Fruit fly (Drosophila melanogaster) whole organism, prepupa: Measurements from ENCODE around the gene IFT54.
A peak's percentile ranks its signal among the peaks of the same experiment; 100 is the strongest.

Source experiments
- Blimp-1 ChIP-seq: fragments of 200-800 bp; sonication (Bioruptor generic); optimal IDR thresholded peaks from 3 replicates; lab custom pipeline; 2017; ENCODE audit warnings: missing biosample characterization, missing genetic modification characterization, mild to moderate bottlenecking, moderate library complexity, missing genetic modification reagents
- CG10631 ChIP-seq: fragments of 200-800 bp; sonication (Bioruptor generic); optimal IDR thresholded peaks from 2 replicates; lab custom pipeline; 2016; ENCODE audit warnings: missing biosample characterization, missing genetic modification characterization
- CG10669 ChIP-seq: fragments of 200-800 bp; sonication (Bioruptor generic); optimal IDR thresholded peaks from 3 replicates; lab custom pipeline; 2018; ENCODE audit warnings: missing biosample characterization, mild to moderate bottlenecking, missing genetic modification characterization, moderate library complexity
- CG11294 ChIP-seq: fragments of 200-800 bp; sonication (Bioruptor generic); IDR thresholded peaks from 2 replicates; pipeline ENCODE4 v1.3.6; 2022; ENCODE audit warnings: missing biosample characterization, missing genetic modification characterization
- CG11762 ChIP-seq: fragments of 200-800 bp; sonication (Bioruptor generic); optimal IDR thresholded peaks from 3 replicates; lab custom pipeline; 2016; ENCODE audit warnings: missing biosample characterization, missing genetic modification characterization; ENCODE audit not compliant: insufficient read depth
- CG11902 ChIP-seq: fragments of 200-800 bp; sonication (Bioruptor generic); optimal IDR thresholded peaks from 3 replicates; lab custom pipeline; 2016; ENCODE audit warnings: missing biosample characterization, missing genetic modification characterization
- CG15336 ChIP-seq: fragments of 200-800 bp; sonication (Bioruptor generic); IDR thresholded peaks from 2 replicates; pipeline ENCODE4 v1.3.6; 2022; ENCODE audit warnings: missing biosample characterization, missing genetic modification characterization
- CG1621 ChIP-seq: fragments of 200-800 bp; sonication (Bioruptor generic); optimal IDR thresholded peaks from 3 replicates; lab custom pipeline; 2018; ENCODE audit warnings: missing biosample characterization, mild to moderate bottlenecking, missing genetic modification characterization
- CG3032 ChIP-seq: fragments of 200-800 bp; optimal IDR thresholded peaks from 2 replicates; lab custom pipeline; 2019; ENCODE audit warnings: missing biosample characterization, mild to moderate bottlenecking, missing genetic modification characterization, moderate library complexity
- CG31627 ChIP-seq: fragments of 200-800 bp; sonication (Bioruptor generic); optimal IDR thresholded peaks from 3 replicates; lab custom pipeline; 2016; ENCODE audit warnings: missing biosample characterization, missing genetic modification characterization
- CG32006 ChIP-seq: fragments of 200-800 bp; sonication (Bioruptor generic); optimal IDR thresholded peaks from 3 replicates; lab custom pipeline; 2017; ENCODE audit warnings: missing biosample characterization, mild to moderate bottlenecking, missing genetic modification characterization
- CG6163 ChIP-seq: fragments of 200-800 bp; sonication (Bioruptor generic); IDR thresholded peaks from 3 replicates; pipeline ENCODE4 v1.3.6; 2022; ENCODE audit warnings: missing biosample characterization, missing genetic modification characterization
- CG6276 ChIP-seq: fragments of 200-800 bp; sonication (Bioruptor generic); optimal IDR thresholded peaks from 2 replicates; lab custom pipeline; 2017; ENCODE audit warnings: missing biosample characterization, mild to moderate bottlenecking, missing genetic modification characterization
- CG6792 ChIP-seq: fragments of 200-800 bp; sonication (Bioruptor generic); optimal IDR thresholded peaks from 3 replicates; lab custom pipeline; 2016; ENCODE audit warnings: missing biosample characterization, missing genetic modification characterization
- CG6808 ChIP-seq: fragments of 200-800 bp; sonication (Bioruptor generic); optimal IDR thresholded peaks from 3 replicates; lab custom pipeline; 2017; ENCODE audit warnings: missing biosample characterization, missing genetic modification characterization, mild to moderate bottlenecking, moderate library complexity, missing genetic modification reagents
- CG6854 ChIP-seq: fragments of 200-800 bp; sonication (Bioruptor generic); optimal IDR thresholded peaks from 2 replicates; lab custom pipeline; 2017; ENCODE audit warnings: missing biosample characterization, mild to moderate bottlenecking, missing genetic modification characterization
- CG7368 ChIP-seq: fragments of 200-800 bp; sonication (Bioruptor generic); optimal IDR thresholded peaks from 3 replicates; lab custom pipeline; 2016; ENCODE audit warnings: missing biosample characterization, missing genetic modification characterization
- CG8119 ChIP-seq: fragments of 200-800 bp; sonication (Bioruptor generic); IDR thresholded peaks from 3 replicates; pipeline ENCODE4 v1.3.6; 2022; ENCODE audit warnings: missing biosample characterization, missing genetic modification characterization
- CG8319 ChIP-seq: fragments of 200-800 bp; sonication (Bioruptor generic); optimal IDR thresholded peaks from 3 replicates; lab custom pipeline; 2016; ENCODE audit warnings: missing biosample characterization, missing genetic modification characterization
- Eip75B ChIP-seq: fragments of 200-800 bp; sonication (Bioruptor generic); optimal IDR thresholded peaks from 3 replicates; lab custom pipeline; 2016; ENCODE audit warnings: missing biosample characterization, missing genetic modification characterization
- Eip93F ChIP-seq: fragments of 200-800 bp; sonication (Bioruptor generic); optimal IDR thresholded peaks from 2 replicates; lab custom pipeline; 2016; ENCODE audit warnings: missing biosample characterization, mild to moderate bottlenecking, missing genetic modification characterization
- Ets21C ChIP-seq: fragments of 200-800 bp; sonication (Bioruptor generic); optimal IDR thresholded peaks from 3 replicates; lab custom pipeline; 2016; ENCODE audit warnings: missing biosample characterization, missing genetic modification characterization
- Ets96B ChIP-seq: fragments of 200-800 bp; optimal IDR thresholded peaks from 2 replicates; lab custom pipeline; 2019; ENCODE audit warnings: missing biosample characterization, mild to moderate bottlenecking, missing genetic modification characterization, moderate library complexity
- Hr38 ChIP-seq: sonication (Bioruptor generic); optimal IDR thresholded peaks from 2 replicates; lab custom pipeline; 2016; ENCODE audit warnings: missing biosample characterization, missing genetic modification characterization
- Hr39 ChIP-seq: fragments of 200-800 bp; sonication (Bioruptor generic); optimal IDR thresholded peaks from 2 replicates; lab custom pipeline; 2016; ENCODE audit warnings: missing biosample characterization, missing genetic modification characterization
- Hr4 ChIP-seq: fragments of 200-800 bp; sonication (Bioruptor generic); optimal IDR thresholded peaks from 3 replicates; lab custom pipeline; 2016; ENCODE audit warnings: missing biosample characterization, missing genetic modification characterization
- Met ChIP-seq: fragments of 200-800 bp; sonication (Bioruptor generic); optimal IDR thresholded peaks from 3 replicates; lab custom pipeline; 2016; ENCODE audit warnings: missing biosample characterization, missing genetic modification characterization
- OdsH ChIP-seq: fragments of 200-800 bp; sonication (Bioruptor generic); optimal IDR thresholded peaks from 3 replicates; lab custom pipeline; 2016; ENCODE audit warnings: missing biosample characterization, missing genetic modification characterization
- Sox102F ChIP-seq: fragments of 200-800 bp; sonication (Bioruptor generic); optimal IDR thresholded peaks from 2 replicates; lab custom pipeline; 2016; ENCODE audit warnings: missing biosample characterization, mild to moderate bottlenecking, missing genetic modification characterization
- Sox15 ChIP-seq: fragments of 200-800 bp; sonication (Bioruptor generic); optimal IDR thresholded peaks from 3 replicates; lab custom pipeline; 2016; ENCODE audit warnings: missing biosample characterization, missing genetic modification characterization
- achi ChIP-seq: fragments of 200-800 bp; sonication (Bioruptor generic); optimal IDR thresholded peaks from 3 replicates; lab custom pipeline; 2016; ENCODE audit warnings: missing biosample characterization, missing genetic modification characterization
- cyc ChIP-seq: fragments of 200-800 bp; sonication (Bioruptor generic); optimal IDR thresholded peaks from 3 replicates; lab custom pipeline; 2016; ENCODE audit warnings: missing biosample characterization, missing genetic modification characterization
- dac ChIP-seq: fragments of 200-800 bp; sonication (Bioruptor generic); optimal IDR thresholded peaks from 2 replicates; lab custom pipeline; 2017; ENCODE audit warnings: missing biosample characterization, mild to moderate bottlenecking, missing genetic modification characterization
- dsx ChIP-seq: fragments of 200-800 bp; optimal IDR thresholded peaks from 3 replicates; lab custom pipeline; 2019; ENCODE audit warnings: missing biosample characterization, mild to moderate bottlenecking, missing genetic modification characterization, moderate library complexity; ENCODE audit not compliant: poor library complexity, severe bottlenecking
- esn ChIP-seq: fragments of 200-800 bp; sonication (Bioruptor generic); optimal IDR thresholded peaks from 2 replicates; lab custom pipeline; 2016; ENCODE audit warnings: missing biosample characterization, mild to moderate bottlenecking, missing genetic modification characterization, moderate library complexity
- fd59A ChIP-seq: fragments of 200-800 bp; sonication (Bioruptor generic); optimal IDR thresholded peaks from 2 replicates; lab custom pipeline; 2017; ENCODE audit warnings: missing biosample characterization, mild to moderate bottlenecking, missing genetic modification characterization, missing genetic modification reagents
- fd85E ChIP-seq: fragments of 200-800 bp; sonication (Bioruptor generic); optimal IDR thresholded peaks from 3 replicates; lab custom pipeline; 2016; ENCODE audit warnings: missing biosample characterization, missing genetic modification characterization
- fkh ChIP-seq: fragments of 200-800 bp; sonication (Bioruptor generic); optimal IDR thresholded peaks from 3 replicates; lab custom pipeline; 2017; ENCODE audit warnings: missing biosample characterization, mild to moderate bottlenecking, missing genetic modification characterization, moderate library complexity
- net ChIP-seq: fragments of 200-800 bp; sonication (Bioruptor generic); optimal IDR thresholded peaks from 3 replicates; lab custom pipeline; 2016; ENCODE audit warnings: missing biosample characterization, missing genetic modification characterization
- pdm3 ChIP-seq: fragments of 200-800 bp; sonication (Bioruptor generic); optimal IDR thresholded peaks from 3 replicates; lab custom pipeline; 2016; ENCODE audit warnings: missing biosample characterization, missing genetic modification characterization
- salr ChIP-seq, 2 experiments: fragments of 200-800 bp; sonication (Bioruptor generic); optimal IDR thresholded peaks; 3 replicates each; lab custom pipeline; 2016 to 2018; ENCODE audit warnings: missing biosample characterization in 2 of 2, missing genetic modification characterization in 2 of 2, mild to moderate bottlenecking in 1 of 2
- svp ChIP-seq: fragments of 200-800 bp; sonication (Bioruptor generic); peaks from one replicate; lab custom pipeline; 2016; ENCODE audit warnings: missing biosample characterization, missing genetic modification characterization
- vri ChIP-seq: fragments of 200-800 bp; sonication (Bioruptor generic); optimal IDR thresholded peaks from 3 replicates; lab custom pipeline; 2016; ENCODE audit warnings: missing biosample characterization, mild to moderate bottlenecking, missing genetic modification characterization

Gene IFT54

DNA sequence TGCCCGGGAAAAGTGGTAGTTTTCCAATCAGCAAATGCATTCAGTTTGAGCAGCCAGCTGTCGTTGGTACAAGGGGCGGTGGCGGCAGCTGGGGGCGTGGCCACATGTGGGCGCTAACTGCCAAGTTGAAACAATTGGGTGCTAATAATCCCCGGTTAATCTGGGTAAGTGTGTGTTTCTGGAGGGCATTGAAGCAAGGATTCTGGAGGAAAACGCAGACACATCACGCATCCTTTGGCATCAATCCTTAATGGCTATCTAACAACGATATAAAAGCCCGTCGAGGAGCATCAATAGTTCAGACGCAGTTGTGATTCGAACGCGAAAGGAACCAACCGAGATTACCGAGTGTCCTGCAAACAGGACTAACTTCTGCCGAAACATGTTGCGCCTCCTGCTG lies 12.3 kb downstream of the IFT54 start, which contains the start of gene Crz:
TSS of gene Crz (plus strand) at position 301 of the 400 bp plus-strand sequence.
- TF ChIP-seq fd85E (GFP tag; lab: Kevin White, UChicago) (no peak), Sox102F (GFP tag; lab: Kevin White, UChicago) (no peak), CG1621 (tag; lab: Kevin White, UChicago) (no peak), CG10631 (no peak), Eip75B (GFP tag; lab: Kevin White, UChicago) (no peak), Ets96B (tag; lab: Kevin White, UChicago) (no peak), achi (GFP tag; lab: Kevin White, UChicago) (no peak), CG6276 (GFP tag; lab: Kevin White, UChicago) (no peak), CG6854 (no peak), CG31627 (GFP tag; lab: Kevin White, UChicago) (no peak), OdsH (GFP tag; lab: Kevin White, UChicago) (no peak)
- TF ChIP-seq, all 60 proteins: peak for 0

DNA sequence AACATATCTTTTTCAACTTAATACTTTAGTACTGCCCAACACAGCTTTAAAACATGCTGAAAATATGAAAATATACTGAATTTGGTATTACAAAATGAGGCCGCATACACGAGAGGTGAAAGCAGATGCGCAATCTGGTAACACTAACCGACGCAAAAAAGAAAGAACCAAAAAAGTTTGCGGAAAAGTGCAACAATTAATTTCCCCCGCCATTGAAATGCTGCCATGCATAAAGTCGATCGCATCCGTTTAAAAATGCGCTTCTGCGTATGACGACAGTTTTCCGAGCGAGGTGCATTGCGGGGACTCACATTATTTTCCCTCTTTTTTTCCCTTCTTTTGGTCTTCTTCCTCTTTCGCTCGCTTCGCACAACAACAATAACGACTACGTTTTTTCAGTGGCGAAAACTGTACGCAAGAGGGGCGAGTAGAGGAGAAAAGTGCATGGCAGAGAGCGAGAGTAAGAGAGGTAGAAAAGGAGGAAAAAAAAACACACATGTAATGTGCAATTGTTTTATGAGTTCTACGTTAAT lies 13.8 kb downstream of the IFT54 start, which contains the start of gene Set8:
TSS of gene Set8 (plus strand) at position 127 of the 533 bp plus-strand sequence.
- TF ChIP-seq Eip93F (GFP tag; lab: Kevin White, UChicago) (no peak), CG15336 (peak; percentile 75; the same call in 1 of the 2 replicates), CG3032 (tag; lab: Kevin White, UChicago) (peak; percentile 42), Blimp-1 (GFP tag; lab: Kevin White, UChicago) (no peak), salr (GFP tag; optimal IDR thresholded peaks at IDR 0.05; lab: Kevin White, UChicago) (no peak), Met (GFP tag; lab: Kevin White, UChicago) (no peak), CG8319 (GFP tag; lab: Kevin White, UChicago) (no peak), fd59A (no peak), CG8119 (peak; percentile 79), OdsH (GFP tag; lab: Kevin White, UChicago) (no peak), Hr38 (GFP tag; lab: Kevin White, UChicago) (no peak), svp (no peak), Ets21C (GFP tag; lab: Kevin White, UChicago) (no peak), CG6163 (peak; percentile 65; the same call in 2 of the 3 replicates), CG6854 (peak; percentile 68), fkh (GFP tag; lab: Kevin White, UChicago) (no peak), dsx (GFP tag; lab: Kevin White, UChicago) (no peak), esn (GFP tag; lab: Kevin White, UChicago) (peak; percentile 26), vri (GFP tag; lab: Kevin White, UChicago) (no peak), CG32006 (no peak), pdm3 (no peak), CG6792 (GFP tag; lab: Kevin White, UChicago) (no peak), Hr4 (no peak), dac (GFP tag; lab: Kevin White, UChicago) (no peak), CG6808 (GFP tag; lab: Kevin White, UChicago) (no peak), Hr39 (GFP tag; lab: Kevin White, UChicago) (no peak), CG1621 (tag; lab: Kevin White, UChicago) (peak; percentile 57), CG11902 (GFP tag; lab: Kevin White, UChicago) (no peak), Sox15 (GFP tag; lab: Kevin White, UChicago) (no peak), Ets96B (tag; lab: Kevin White, UChicago) (peak; percentile 52), CG6276 (GFP tag; lab: Kevin White, UChicago) (no peak), cyc (GFP tag; lab: Kevin White, UChicago) (no peak), CG7368 (GFP tag; lab: Kevin White, UChicago) (no peak), CG11762 (GFP tag; lab: Kevin White, UChicago) (no peak), fd85E (GFP tag; lab: Kevin White, UChicago) (peak; percentile 6), CG11294 (GFP tag; lab: Robert Waterston, UW) (no peak; the same call in 1 of the 2 replicates), CG10669 (GFP tag; lab: Kevin White, UChicago) (no peak), net (GFP tag; lab: Kevin White, UChicago) (no peak)
- TF ChIP-seq, all 60 proteins: peak for 9
